Fruit fly (Drosophila melanogaster): ENCODE data around the gene Mur89F.

The Mur89F gene

dm6 chr3R:17137593-17137992 is 64.3 kb downstream of the Mur89F start, which contains the start of gene CG5255:
Gene CG5255, plus strand, starts transcription at chr3R:17137893.
- TF ChIP-seq cnc (optimal IDR thresholded peaks at IDR 0.05) = no peak
- no peak for TF ChIP-seq CG14711 (tag; optimal IDR thresholded peaks at IDR 0.05)
- TF ChIP-seq Clk (GFP tag; optimal IDR thresholded peaks at IDR 0.05) = no peak
- TF ChIP-seq bab1 (GFP tag; optimal IDR thresholded peaks at IDR 0.05) = no peak
- TF ChIP-seq CG7101 (tag; optimal IDR thresholded peaks at IDR 0.05) = no peak
- TF ChIP-seq CG5204 (GFP tag; optimal IDR thresholded peaks at IDR 0.05) = no peak
- no peak for TF ChIP-seq CG7045 (GFP tag; optimal IDR thresholded peaks at IDR 0.05)
- no peak for TF ChIP-seq Hr96 (GFP tag; optimal IDR thresholded peaks at IDR 0.05)
- no peak for TF ChIP-seq cic (GFP tag; optimal IDR thresholded peaks at IDR 0.05)
- TF ChIP-seq Crg-1 (GFP tag; optimal IDR thresholded peaks at IDR 0.05) = no peak

DNA sequence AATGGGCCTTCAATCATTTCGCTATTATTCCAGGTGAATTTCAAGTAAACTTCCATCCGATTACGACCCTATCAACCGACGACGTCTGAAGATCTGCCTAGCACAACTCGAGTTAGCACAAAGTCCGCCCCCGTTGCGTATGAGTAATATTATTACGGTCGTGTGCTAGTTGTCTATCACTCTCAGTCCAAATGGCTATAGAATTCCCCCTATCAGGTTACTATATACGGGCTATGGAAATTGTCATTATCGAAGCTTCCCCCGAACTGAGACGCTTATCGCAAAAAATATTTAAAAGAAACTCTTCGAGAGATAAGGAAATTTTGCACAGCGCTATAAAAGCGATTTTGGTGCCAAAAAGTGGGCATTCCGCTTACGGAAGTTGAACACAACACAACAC is 66.2 kb downstream of the Mur89F start, which contains the start of gene CG5246:
TSS of gene CG5246 (plus strand) at position 365 of the 400 bp plus-strand sequence.
- TF ChIP-seq kay (GFP tag; ENCODE audit: borderline replicate concordance) (peak; percentile 52), cnc (optimal IDR thresholded peaks at IDR 0.05) (no peak), CG7101 (tag; optimal IDR thresholded peaks at IDR 0.05) (no peak), bab1 (GFP tag; optimal IDR thresholded peaks at IDR 0.05) (no peak), Hr96 (GFP tag; optimal IDR thresholded peaks at IDR 0.05) (peak; percentile 1)

DNA sequence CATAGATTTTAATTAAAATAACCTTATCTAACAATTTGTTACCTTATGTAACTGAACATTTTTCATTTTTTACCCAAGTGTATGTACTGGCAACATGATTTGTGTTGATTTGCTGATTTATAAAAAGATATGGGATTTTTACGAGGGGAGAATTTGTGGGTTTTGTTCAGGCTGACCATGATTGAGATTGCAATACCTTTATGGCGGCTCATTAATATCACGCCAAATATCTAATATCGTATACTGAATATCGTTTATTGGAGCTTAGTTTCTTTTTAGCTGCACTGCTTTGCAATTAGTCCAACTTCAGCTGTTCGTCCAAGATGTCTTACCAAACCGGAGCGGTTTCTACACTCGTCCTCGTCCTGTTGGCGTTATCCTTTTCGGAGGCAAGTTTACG is 68.0 kb downstream of the Mur89F start, which contains the start of gene CG31267:
TSS of gene CG31267 (plus strand) at position 301 of the 400 bp plus-strand sequence.
- no peak for TF ChIP-seq CG12768 (GFP tag; optimal IDR thresholded peaks at IDR 0.05)

- TF ChIP-seq Crg-1 (GFP tag; optimal IDR thresholded peaks at IDR 0.05) (no peak), pad (GFP tag; optimal IDR thresholded peaks at IDR 0.05) (no peak), Clk (GFP tag; optimal IDR thresholded peaks at IDR 0.05) (no peak), Hr96 (GFP tag; optimal IDR thresholded peaks at IDR 0.05) (no peak), CG5204 (GFP tag; optimal IDR thresholded peaks at IDR 0.05) (no peak), toe (GFP tag; optimal IDR thresholded peaks at IDR 0.05) (no peak), ovo (GFP tag; optimal IDR thresholded peaks at IDR 0.05) (no peak), CG33017 (tag; optimal IDR thresholded peaks at IDR 0.05) (no peak), CG1620 (GFP tag; optimal IDR thresholded peaks at IDR 0.05) (no peak), CG14711 (tag; optimal IDR thresholded peaks at IDR 0.05) (no peak), tj (GFP tag; optimal IDR thresholded peaks at IDR 0.05) (no peak), cic (GFP tag; optimal IDR thresholded peaks at IDR 0.05) (no peak), bab1 (GFP tag; optimal IDR thresholded peaks at IDR 0.05) (no peak), CG7101 (tag; optimal IDR thresholded peaks at IDR 0.05) (no peak), CG12768 (GFP tag; optimal IDR thresholded peaks at IDR 0.05) (no peak), Mnt (GFP tag; optimal IDR thresholded peaks at IDR 0.05) (no peak)
Observed at dm6 chr3R:17132098-17132712, 69.7 kb downstream of the Mur89F start, which contains the start of the genes CG4053 and CG31266. Gene CG4053, minus strand, starts transcription at chr3R:17132198. Gene CG31266, plus strand, starts transcription at chr3R:17132662.

DNA sequence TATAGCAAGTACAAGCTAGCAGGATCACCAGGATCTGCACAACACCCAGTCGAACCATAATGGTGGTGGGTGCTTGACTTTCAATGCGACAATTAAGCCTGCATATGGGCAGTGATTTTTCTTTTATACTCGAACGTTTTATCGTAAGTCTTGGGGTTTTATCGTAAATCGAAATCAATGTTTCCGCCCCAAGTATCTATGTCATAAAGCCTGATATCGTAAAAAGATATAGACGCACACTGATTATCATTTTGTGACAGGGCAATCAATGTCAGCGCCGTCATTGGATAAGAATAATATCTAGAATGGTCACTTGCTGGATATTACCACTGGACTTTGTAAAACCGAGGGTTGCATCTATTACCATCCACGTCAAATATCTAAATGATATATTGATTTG is 71.6 kb downstream of the Mur89F start, which contains the start of gene CG17475:
TSS of gene CG17475 (minus strand) at position 101 of the 400 bp plus-strand sequence.
- TF ChIP-seq pad (GFP tag; optimal IDR thresholded peaks at IDR 0.05) (no peak), tj (GFP tag; optimal IDR thresholded peaks at IDR 0.05) (no peak), CG7101 (tag; optimal IDR thresholded peaks at IDR 0.05) (no peak), Hr96 (GFP tag; optimal IDR thresholded peaks at IDR 0.05) (no peak), CG5204 (GFP tag; optimal IDR thresholded peaks at IDR 0.05) (no peak), CG12768 (GFP tag; optimal IDR thresholded peaks at IDR 0.05) (no peak), Clk (GFP tag; optimal IDR thresholded peaks at IDR 0.05) (no peak), toe (GFP tag; optimal IDR thresholded peaks at IDR 0.05) (no peak), ovo (GFP tag; optimal IDR thresholded peaks at IDR 0.05) (no peak), bab1 (GFP tag; optimal IDR thresholded peaks at IDR 0.05) (no peak), cnc (optimal IDR thresholded peaks at IDR 0.05) (no peak), CG7045 (GFP tag; optimal IDR thresholded peaks at IDR 0.05) (no peak), CG33017 (tag; optimal IDR thresholded peaks at IDR 0.05) (no peak), CG11617 (GFP tag; optimal IDR thresholded peaks at IDR 0.05) (no peak), Crg-1 (GFP tag; optimal IDR thresholded peaks at IDR 0.05) (no peak), CG1620 (GFP tag; optimal IDR thresholded peaks at IDR 0.05) (no peak), Mnt (GFP tag; optimal IDR thresholded peaks at IDR 0.05) (no peak)

DNA sequence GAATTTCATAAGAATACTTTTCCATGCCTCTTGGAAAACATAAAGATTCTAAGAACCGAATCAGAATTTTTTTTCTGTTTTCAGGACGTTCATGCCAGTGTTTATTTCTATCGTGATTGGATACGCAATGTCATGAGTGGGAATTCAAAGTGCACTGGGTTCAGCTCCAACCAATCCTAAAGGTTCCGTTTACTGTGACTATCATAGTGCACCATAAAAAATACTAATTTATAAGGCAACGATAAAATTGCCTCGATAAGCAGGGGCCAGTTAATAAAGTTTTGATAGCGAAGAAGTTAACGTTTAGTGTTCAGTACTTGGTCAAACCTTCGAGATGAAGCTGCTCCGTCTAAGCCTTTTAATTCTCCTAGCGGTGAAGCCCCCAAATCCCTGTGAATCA is 74.0 kb downstream of the Mur89F start, which contains the start of gene CG31265:
TSS of gene CG31265 (plus strand) at position 301 of the 400 bp plus-strand sequence.
- TF ChIP-seq CG7101 (tag; optimal IDR thresholded peaks at IDR 0.05) (no peak), CG7045 (GFP tag; optimal IDR thresholded peaks at IDR 0.05) (no peak), Mnt (GFP tag; optimal IDR thresholded peaks at IDR 0.05) (no peak), CG33017 (tag; optimal IDR thresholded peaks at IDR 0.05) (no peak), Crg-1 (GFP tag; optimal IDR thresholded peaks at IDR 0.05) (no peak), pad (GFP tag; optimal IDR thresholded peaks at IDR 0.05) (no peak), CG11617 (GFP tag; optimal IDR thresholded peaks at IDR 0.05) (no peak), CG12768 (GFP tag; optimal IDR thresholded peaks at IDR 0.05) (no peak), Clk (GFP tag; optimal IDR thresholded peaks at IDR 0.05) (no peak), CG1620 (GFP tag; optimal IDR thresholded peaks at IDR 0.05) (no peak), cic (GFP tag; optimal IDR thresholded peaks at IDR 0.05) (no peak), kay (GFP tag; ENCODE audit: borderline replicate concordance) (no peak), cnc (optimal IDR thresholded peaks at IDR 0.05) (no peak), CG14711 (tag; optimal IDR thresholded peaks at IDR 0.05) (no peak), tj (GFP tag; optimal IDR thresholded peaks at IDR 0.05) (no peak)
